Fruit fly (Drosophila melanogaster) whole organism, embryonic: ENCODE data around the gene Cyt-b5-r.

Source experiments
- Abd-B ChIP-seq: fragments of 200-800 bp; sonication (Bioruptor generic); optimal IDR thresholded peaks from 2 replicates; lab custom pipeline; 2018; ENCODE audit warnings: missing biosample characterization, mild to moderate bottlenecking, missing genetic modification characterization, moderate library complexity
- Blimp-1 ChIP-seq: fragments of 200-800 bp; sonication (Bioruptor generic); optimal IDR thresholded peaks from 3 replicates; lab custom pipeline; 2018; ENCODE audit warnings: missing biosample characterization, missing genetic modification characterization, mild to moderate bottlenecking, moderate library complexity, missing genetic modification reagents
- C15 ChIP-seq: fragments of 200-800 bp; sonication (Bioruptor generic); IDR thresholded peaks from 3 replicates; pipeline ENCODE4 v1.3.6; 2022; ENCODE audit warnings: missing biosample characterization, missing genetic modification characterization
- CG10267 ChIP-seq: fragments of 200-800 bp; sonication (Bioruptor generic); optimal IDR thresholded peaks from 2 replicates; lab custom pipeline; 2018; ENCODE audit warnings: missing biosample characterization, mild to moderate bottlenecking, missing genetic modification characterization, moderate library complexity
- CG10321 ChIP-seq: fragments of 200-800 bp; sonication (Bioruptor generic); IDR thresholded peaks from 2 replicates; pipeline ENCODE4 v1.3.6; 2022; ENCODE audit warnings: missing biosample characterization, missing genetic modification characterization
- CG11247 ChIP-seq: fragments of 200-800 bp; sonication (Bioruptor generic); IDR thresholded peaks from 2 replicates; pipeline ENCODE4 v1.3.6; 2022; ENCODE audit warnings: missing biosample characterization, missing genetic modification characterization
- CG11696 ChIP-seq: fragments of 200-800 bp; sonication (Bioruptor generic); IDR thresholded peaks from 2 replicates; pipeline ENCODE4 v1.3.6; 2022; ENCODE audit warnings: missing biosample characterization, missing genetic modification characterization
- CG12659 ChIP-seq: fragments of 200-800 bp; sonication (Bioruptor generic); optimal IDR thresholded peaks from 3 replicates; lab custom pipeline; 2017; ENCODE audit warnings: mild to moderate bottlenecking, missing biosample characterization, missing genetic modification reagents, missing genetic modification characterization
- CG13624 ChIP-seq: fragments of 200-800 bp; sonication (Bioruptor generic); optimal IDR thresholded peaks from 2 replicates; lab custom pipeline; 2016; ENCODE audit warnings: missing biosample characterization, missing genetic modification characterization
- CG18764 ChIP-seq: fragments of 200-800 bp; sonication (Bioruptor generic); optimal IDR thresholded peaks from 3 replicates; lab custom pipeline; 2016; ENCODE audit warnings: missing biosample characterization, missing genetic modification characterization
- CG2199 ChIP-seq: fragments of 200-800 bp; sonication (Bioruptor generic); IDR thresholded peaks from 3 replicates; pipeline ENCODE4 v1.3.6; 2022; ENCODE audit warnings: missing biosample characterization, missing genetic modification characterization
- CG2889 ChIP-seq: fragments of 200-800 bp; sonication (Bioruptor generic); IDR thresholded peaks from 3 replicates; pipeline ENCODE4 v1.3.6; 2022; ENCODE audit warnings: missing biosample characterization, missing genetic modification characterization
- CG34224 ChIP-seq: fragments of 200-800 bp; sonication (Bioruptor generic); IDR thresholded peaks from 3 replicates; pipeline ENCODE4 v1.3.6; 2022; ENCODE audit warnings: missing biosample characterization, missing genetic modification characterization; ENCODE audit not compliant: partially characterized antibody
- CG6272 ChIP-seq: fragments of 200-800 bp; sonication (Bioruptor generic); IDR thresholded peaks from 2 replicates; pipeline ENCODE4 v1.3.6; 2022; ENCODE audit warnings: missing biosample characterization, missing genetic modification characterization
- CG6791 ChIP-seq: fragments of 200-800 bp; sonication (Bioruptor generic); IDR thresholded peaks from 3 replicates; pipeline ENCODE4 v1.3.6; 2022; ENCODE audit warnings: missing biosample characterization, missing genetic modification characterization; ENCODE audit not compliant: partially characterized antibody
- CG6854 ChIP-seq: fragments of 200-800 bp; sonication (Bioruptor generic); optimal IDR thresholded peaks from 3 replicates; lab custom pipeline; 2017; ENCODE audit warnings: missing biosample characterization, mild to moderate bottlenecking, missing genetic modification characterization
- CG8290 ChIP-seq, 3 experiments: fragments of 200-800 bp; sonication (Bioruptor generic); optimal IDR thresholded peaks; 2 replicates each; lab custom pipeline; 2016 to 2019; ENCODE audit warnings: missing biosample characterization in 3 of 3, missing genetic modification characterization in 3 of 3, mild to moderate bottlenecking in 2 of 3, moderate library complexity in 1 of 3
- HmgZ ChIP-seq: fragments of 200-800 bp; sonication (Bioruptor generic); optimal IDR thresholded peaks from 2 replicates; lab custom pipeline; 2018; ENCODE audit warnings: missing biosample characterization, mild to moderate bottlenecking, missing genetic modification characterization
- NK7.1 ChIP-seq: fragments of 200-800 bp; sonication (Bioruptor generic); optimal IDR thresholded peaks from 3 replicates; lab custom pipeline; 2016; ENCODE audit warnings: missing biosample characterization, missing genetic modification characterization
- Opbp ChIP-seq: fragments of 200-800 bp; sonication (Bioruptor generic); IDR thresholded peaks from 3 replicates; pipeline ENCODE4 v1.3.6; 2022; ENCODE audit warnings: missing biosample characterization, missing genetic modification characterization; ENCODE audit not compliant: partially characterized antibody
- Six4 ChIP-seq: fragments of 200-800 bp; sonication (Bioruptor generic); optimal IDR thresholded peaks from 2 replicates; lab custom pipeline; 2016; ENCODE audit warnings: missing biosample characterization, missing genetic modification characterization
- bab2 ChIP-seq: fragments of 200-800 bp; sonication (Bioruptor generic); optimal IDR thresholded peaks from 2 replicates; lab custom pipeline; 2016; ENCODE audit warnings: missing biosample characterization, missing genetic modification characterization
- chm ChIP-seq: fragments of 200-800 bp; sonication (Bioruptor generic); IDR thresholded peaks from 2 replicates; pipeline ENCODE4 v1.3.6; 2022; ENCODE audit warnings: missing biosample characterization, missing genetic modification characterization
- esg ChIP-seq: fragments of 200-800 bp; sonication (Bioruptor generic); conservative IDR thresholded peaks from 2 replicates; pipeline ENCODE4 v1.3.6; 2022; ENCODE audit warnings: missing biosample characterization, missing genetic modification characterization
- eyg ChIP-seq: fragments of 200-800 bp; sonication (Bioruptor generic); optimal IDR thresholded peaks from 3 replicates; lab custom pipeline; 2016; ENCODE audit warnings: missing biosample characterization, missing genetic modification characterization
- gro ChIP-seq: fragments of 200-800 bp; sonication (Bioruptor generic); optimal IDR thresholded peaks from 2 replicates; lab custom pipeline; 2016; ENCODE audit warnings: missing biosample characterization, missing genetic modification characterization
- hkb ChIP-seq, 2 experiments: fragments of 200-800 bp in 1 of 2; fragments of >200 bp in 1 of 2; sonication (Bioruptor generic) in 1 of 2; IDR thresholded peaks in 1 of 2; optimal IDR thresholded peaks in 1 of 2; 2 replicates each; pipeline versions ENCODE4 v1.3.6 to Lab custom; 2017 to 2022; ENCODE audit warnings: missing biosample characterization in 1 of 2, missing genetic modification characterization in 1 of 2
- ind ChIP-seq: fragments of 200-800 bp; sonication (Bioruptor generic); optimal IDR thresholded peaks from 3 replicates; lab custom pipeline; 2016; ENCODE audit warnings: missing biosample characterization, missing genetic modification characterization
- kni ChIP-seq: fragments of 200-800 bp; sonication (Bioruptor generic); optimal IDR thresholded peaks from 3 replicates; lab custom pipeline; 2017; ENCODE audit warnings: mild to moderate bottlenecking, missing biosample characterization, missing genetic modification reagents, missing genetic modification characterization
- lbe ChIP-seq: fragments of 200-800 bp; sonication (Bioruptor generic); optimal IDR thresholded peaks from 2 replicates; lab custom pipeline; 2016; ENCODE audit warnings: missing biosample characterization, mild to moderate bottlenecking, missing genetic modification characterization
- otp ChIP-seq: fragments of 200-800 bp; sonication (Bioruptor generic); IDR thresholded peaks from 3 replicates; pipeline ENCODE4, ENCODE4 v1.3.6; 2022; ENCODE audit warnings: missing biosample characterization, missing genetic modification characterization
- p53 ChIP-seq: fragments of 200-800 bp; sonication (Bioruptor generic); optimal IDR thresholded peaks from 2 replicates; lab custom pipeline; 2016; ENCODE audit warnings: missing biosample characterization, missing genetic modification characterization
- pan ChIP-seq, 4 experiments: fragments of >200 bp in 3 of 4; fragments of 200-800 bp in 1 of 4; sonication (Bioruptor generic) in 1 of 4; optimal IDR thresholded peaks in 3 of 4; IDR thresholded peaks in 1 of 4; 2 replicates each; pipeline versions ENCODE4 v1.3.6 to Lab custom; 2017 to 2022; ENCODE audit warnings: missing biosample characterization in 2 of 4, missing genetic modification characterization in 2 of 4, mixed read lengths in 1 of 4
- pho ChIP-seq: fragments of 200-800 bp; sonication (Bioruptor generic); optimal IDR thresholded peaks from 2 replicates; lab custom pipeline; 2016; ENCODE audit warnings: missing biosample characterization, missing genetic modification characterization
- ro ChIP-seq: fragments of 200-800 bp; sonication (Bioruptor generic); IDR thresholded peaks from 2 replicates; pipeline ENCODE4 v1.3.6; 2022; ENCODE audit warnings: missing biosample characterization, missing genetic modification characterization
- sens ChIP-seq: fragments of 200-800 bp; sonication (Bioruptor generic); peaks from one replicate; lab custom pipeline; 2016; ENCODE audit warnings: missing biosample characterization, missing genetic modification characterization
- slp2 ChIP-seq: fragments of 200-800 bp; sonication (Bioruptor generic); optimal IDR thresholded peaks from 2 replicates; lab custom pipeline; 2016; ENCODE audit warnings: missing biosample characterization, missing genetic modification characterization
- sob ChIP-seq: fragments of 200-800 bp; sonication (Bioruptor generic); IDR thresholded peaks from 2 replicates; pipeline ENCODE4 v1.3.6; 2022; ENCODE audit warnings: missing biosample characterization, missing genetic modification characterization
- stc ChIP-seq: fragments of 200-800 bp; sonication (Bioruptor generic); IDR thresholded peaks from 2 replicates; pipeline ENCODE4 v1.3.6; 2022; ENCODE audit warnings: missing biosample characterization, missing genetic modification characterization
- stwl ChIP-seq: fragments of 200-800 bp; sonication (Bioruptor generic); optimal IDR thresholded peaks from 3 replicates; lab custom pipeline; 2018; ENCODE audit warnings: missing biosample characterization, mild to moderate bottlenecking, missing genetic modification characterization, moderate library complexity
- tap ChIP-seq: fragments of 200-800 bp; optimal IDR thresholded peaks from 3 replicates; lab custom pipeline; 2019; ENCODE audit warnings: missing biosample characterization, mild to moderate bottlenecking, missing genetic modification characterization, moderate library complexity
- trem ChIP-seq: fragments of 200-800 bp; optimal IDR thresholded peaks from 3 replicates; lab custom pipeline; 2019; ENCODE audit warnings: missing biosample characterization, mild to moderate bottlenecking, missing genetic modification characterization, moderate library complexity
- ttk ChIP-seq: fragments of 200-800 bp; sonication (Bioruptor generic); IDR thresholded peaks from 2 replicates; pipeline ENCODE4 v2.1.2; 2022; ENCODE audit warnings: missing biosample characterization, missing genetic modification characterization
- usp ChIP-seq: fragments of >200 bp; optimal IDR thresholded peaks from 2 replicates; lab custom pipeline; 2017; ENCODE audit warnings: missing biosample characterization, missing genetic modification characterization

The Cyt-b5-r gene

dm6 chr2L:16754074-16754473, 36.4 kb downstream of the Cyt-b5-r start, which contains the start of gene yellow-b (continued):
- TF ChIP-seq tap (tag; lab: Kevin White, UChicago) (no peak), Blimp-1 (GFP tag; lab: Kevin White, UChicago) (peak; percentile 93), slp2 (no peak), CG34224 (0 out of 3 replicates have a peak, but pooled peaks have one; percentile 20), stc (GFP tag; lab: Robert Waterston, UW) (no peak), sob (GFP tag; lab: Robert Waterston, UW) (peak; percentile 31; the same call in 1 of the 2 replicates)

dm6 chr2L:16752340-16752739, 38.2 kb downstream of the Cyt-b5-r start:
- TF ChIP-seq Six4 (GFP tag; lab: Kevin White, UChicago) = no peak
- no peak for TF ChIP-seq usp (GFP tag; lab: Kevin White, UChicago)
- no peak for TF ChIP-seq NK7.1 (GFP tag; lab: Kevin White, UChicago)
- TF ChIP-seq trem (tag; lab: Kevin White, UChicago) = no peak
- TF ChIP-seq CG18764 (GFP tag; lab: Kevin White, UChicago) = no peak
- no peak for TF ChIP-seq CG11247 (GFP tag; lab: Robert Waterston, UW)
- 0 out of 3 replicates have a peak, but pooled peaks have one; percentile 58 for TF ChIP-seq CG2199
- TF ChIP-seq CG10321 (GFP tag; lab: Robert Waterston, UW) = no peak
- no peak for TF ChIP-seq pan (optimal IDR thresholded peaks at IDR 0.05; lab: Kevin White, UChicago)
- TF ChIP-seq pan (GFP tag; optimal IDR thresholded peaks at IDR 0.05 in 1 of 2, IDR thresholded peaks at IDR 0.05 in 1 of 2) = no peak
- no peak for TF ChIP-seq pho (GFP tag; lab: Kevin White, UChicago)
- TF ChIP-seq otp (GFP tag; lab: Robert Waterston, UW) = no peak
- TF ChIP-seq chm (GFP tag; lab: Robert Waterston, UW) = no peak
- TF ChIP-seq sens (GFP tag; lab: Kevin White, UChicago) = peak; percentile 61
- no peak for TF ChIP-seq p53 (GFP tag; lab: Kevin White, UChicago)
- TF ChIP-seq eyg = no peak
- TF ChIP-seq CG11696 (GFP tag; lab: Robert Waterston, UW) = no peak

- no peak for TF ChIP-seq HmgZ (tag; lab: Kevin White, UChicago)
- no peak for TF ChIP-seq ttk (GFP tag; lab: Robert Waterston, UW)
- TF ChIP-seq CG8290 (GFP tag; optimal IDR thresholded peaks at IDR 0.05; lab: Kevin White, UChicago) = peak; percentile 33
- TF ChIP-seq CG8290 (tag; optimal IDR thresholded peaks at IDR 0.05; lab: Kevin White, UChicago) = no peak
- peak; percentile 17 for TF ChIP-seq CG10267 (tag; lab: Kevin White, UChicago)
- TF ChIP-seq stwl (tag; lab: Kevin White, UChicago) = peak; percentile 95
- TF ChIP-seq CG6791 = 0 out of 3 replicates have a peak, but pooled peaks have one; percentile 42
- no peak for TF ChIP-seq CG12659 (GFP tag; lab: Kevin White, UChicago)
Observed at dm6 chr2L:16747145-16747544, 43.4 kb downstream of the Cyt-b5-r start.

DNA sequence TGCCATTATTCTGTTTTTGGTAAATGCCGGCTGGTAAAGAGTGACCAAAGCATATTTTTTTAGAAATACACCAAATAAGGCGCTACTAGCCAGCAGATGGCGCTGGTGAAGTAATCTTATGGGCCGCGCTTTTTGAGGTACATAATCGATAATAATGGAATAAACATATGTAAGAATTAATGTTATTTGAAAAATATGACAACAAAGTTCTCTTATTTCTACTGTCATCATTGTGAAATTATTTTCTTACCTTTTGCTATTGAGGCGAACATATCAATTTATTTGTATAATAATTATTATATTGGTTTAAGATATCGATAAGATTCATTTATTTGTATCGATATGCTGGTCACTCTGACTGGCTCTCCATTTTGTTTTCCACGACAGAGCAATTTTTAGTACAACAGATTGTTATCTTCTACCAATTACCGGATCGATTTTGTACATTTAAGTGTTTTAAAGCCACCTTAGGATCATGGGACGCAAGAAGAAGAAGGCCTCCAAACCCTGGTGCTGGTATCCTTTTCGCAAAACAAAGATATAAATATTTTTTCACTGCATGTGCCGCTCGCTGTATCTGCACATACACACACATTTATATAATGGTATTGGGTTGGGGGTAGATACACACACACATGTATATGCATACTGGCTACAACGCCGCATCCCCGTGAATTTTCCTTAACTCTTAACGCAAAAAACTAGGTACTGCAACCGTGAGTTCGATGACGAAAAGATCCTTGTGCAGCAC, 47.3 kb downstream of the Cyt-b5-r start, which contains the start of the genes LSm7 and BuGZ:
Gene LSm7 (minus strand): TSS at position 46 of the 751 bp plus-strand sequence.
Gene BuGZ (plus strand): TSS at position 351 of the 751 bp plus-strand sequence.
- TF ChIP-seq chm (GFP tag; lab: Robert Waterston, UW) (no peak), CG6854 (no peak), CG11696 (GFP tag; lab: Robert Waterston, UW) (no peak), CG2889 (no peak), gro (GFP tag; lab: Kevin White, UChicago) (no peak), CG13624 (peak; percentile 34), ind (peak; percentile 22), CG2199 (no peak), Opbp (GFP tag; lab: Robert Waterston, UW) (peak; percentile 37; the same call in 1 of the 3 replicates), bab2 (GFP tag; lab: Kevin White, UChicago) (no peak), hkb (optimal IDR thresholded peaks at IDR 0.05; lab: Kevin White, UChicago) (no peak), hkb (GFP tag; IDR thresholded peaks at IDR 0.05; lab: Robert Waterston, UW) (no peak), C15 (GFP tag; lab: Robert Waterston, UW) (no peak), lbe (GFP tag; lab: Kevin White, UChicago) (no peak), ro (GFP tag; lab: Robert Waterston, UW) (no peak), CG6272 (GFP tag; lab: Robert Waterston, UW) (no peak), kni (no peak), Abd-B (GFP tag; lab: Kevin White, UChicago) (no peak), esg (GFP tag; lab: Robert Waterston, UW) (no peak)
